Worm (Caenorhabditis elegans) whole organism, early embryonic: ENCODE data around the gene col-125.

ENCODE experiments used
- aly-1 ChIP-seq: sonication (generic microtip); optimal IDR thresholded peaks from 2 replicates; lab custom pipeline; 2016; ENCODE audit warnings: missing genetic modification characterization, missing compliant biosample characterization
- ceh-36 ChIP-seq: sonication (generic microtip); optimal IDR thresholded peaks from 2 replicates; lab custom pipeline; 2016; ENCODE audit warnings: missing genetic modification characterization, inconsistent platforms, missing compliant biosample characterization
- pes-1 ChIP-seq: fragments of 200-800 bp; sonication (Bioruptor generic); IDR thresholded peaks from 2 replicates; pipeline ENCODE4 v1.3.6; 2022; ENCODE audit warnings: missing genetic modification reagents, missing genetic modification characterization, missing compliant biosample characterization
- tra-4 ChIP-seq: sonication (generic microtip); optimal IDR thresholded peaks from 2 replicates; lab custom pipeline; 2017; ENCODE audit warnings: missing genetic modification characterization, missing compliant biosample characterization

DNA sequence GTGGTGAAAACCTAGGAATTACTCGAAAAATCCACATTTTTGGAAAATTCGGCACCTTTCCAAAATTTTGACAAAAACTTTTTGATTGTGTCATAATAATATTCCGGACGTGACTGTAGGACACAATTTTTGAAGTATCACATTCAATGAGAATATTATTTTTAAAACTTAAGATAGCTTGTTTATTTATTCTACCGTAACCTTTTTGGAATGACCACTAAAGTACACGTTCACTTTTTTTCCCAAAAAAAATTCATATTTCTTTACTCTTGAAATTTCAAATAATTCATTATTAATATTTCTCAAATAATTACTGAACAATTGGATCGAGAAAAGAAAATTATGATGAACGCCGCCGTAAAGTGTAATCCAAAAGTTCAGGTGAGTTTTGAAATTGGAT, 18.1 kb upstream of the col-125 start, which contains the start of gene R07H5.9:
- TF ChIP-seq tra-4 (tag; lab: Kevin White, UChicago) (no peak), pes-1 (no peak), aly-1 (tag; lab: Kevin White, UChicago) (no peak), ceh-36 (tag; lab: Kevin White, UChicago) (no peak)
